Worm (Caenorhabditis elegans): Measurements from ENCODE around the gene srh-269.

srh-269 gene

ce11 chrV:16575900-16576299 lies 15.9 kb downstream of the srh-269 start, which contains the start of gene str-151:
str-151 (plus strand) TSS chrV:16576200.
- TF ChIP-seq egl-27 (tag; optimal IDR thresholded peaks at IDR 0.05), result no peak
- TF ChIP-seq skn-1 (tag; optimal IDR thresholded peaks at IDR 0.05), result no peak
- no peak for TF ChIP-seq nhr-25 (tag; optimal IDR thresholded peaks at IDR 0.05)
- no peak for TF ChIP-seq ztf-11 (tag; optimal IDR thresholded peaks at IDR 0.05)
- TF ChIP-seq lsy-2 (tag; optimal IDR thresholded peaks at IDR 0.05), result no peak
- no peak for TF ChIP-seq nhr-6 (tag; optimal IDR thresholded peaks at IDR 0.05)

DNA sequence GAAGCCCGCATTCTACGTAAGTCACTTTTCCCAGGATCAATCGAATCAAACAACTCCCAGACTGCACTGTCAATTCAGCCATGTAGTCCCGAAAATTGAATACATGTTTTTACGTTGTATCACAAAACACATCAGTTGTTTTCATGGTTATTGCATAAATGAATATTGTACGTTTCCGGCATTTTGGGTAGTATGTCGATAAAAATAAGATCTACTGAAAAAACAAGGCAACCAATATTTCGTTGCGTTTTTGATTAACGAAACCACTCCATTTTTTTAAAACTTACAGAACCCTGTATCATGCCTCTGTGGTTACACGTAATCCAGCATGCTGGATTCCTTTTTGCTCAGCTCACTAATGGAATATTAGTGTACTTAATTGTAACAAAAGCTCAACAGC lies 18.7 kb downstream of the srh-269 start, which contains the start of gene str-149:
Gene str-149, plus strand, starts transcription at position 301 of the 400 bp plus-strand sequence.
- no peak for TF ChIP-seq unc-55 (GFP tag; optimal IDR thresholded peaks at IDR 0.05)
- TF ChIP-seq nhr-129 (tag; optimal IDR thresholded peaks at IDR 0.05), result no peak
- TF ChIP-seq nhr-11 (tag; optimal IDR thresholded peaks at IDR 0.05), result no peak
- TF ChIP-seq aly-2 (tag; optimal IDR thresholded peaks at IDR 0.05), result no peak
- no peak for TF ChIP-seq Y55F3AM.14 (GFP tag; optimal IDR thresholded peaks at IDR 0.05)

- no peak for TF ChIP-seq nhr-10 (tag; optimal IDR thresholded peaks at IDR 0.05)
- TF ChIP-seq aly-2 (tag; optimal IDR thresholded peaks at IDR 0.05), result no peak
- TF ChIP-seq alr-1 (tag; optimal IDR thresholded peaks at IDR 0.05), result no peak
- no peak for TF ChIP-seq nhr-25 (tag; optimal IDR thresholded peaks at IDR 0.05)
- no peak for TF ChIP-seq dmd-4 (tag; optimal IDR thresholded peaks at IDR 0.05)
- no peak for TF ChIP-seq ZK546.5 (tag; optimal IDR thresholded peaks at IDR 0.05)
- TF ChIP-seq ztf-1 (GFP tag; conservative IDR thresholded peaks at IDR 0.05), result no peak
- TF ChIP-seq ama-1 (optimal IDR thresholded peaks at IDR 0.05), result no peak
- TF ChIP-seq skn-1 (tag; optimal IDR thresholded peaks at IDR 0.05), result no peak
- no peak for TF ChIP-seq gmeb-1 (tag; optimal IDR thresholded peaks at IDR 0.05)
- TF ChIP-seq unc-62 (GFP tag; optimal IDR thresholded peaks at IDR 0.05), result no peak
Measured at ce11 chrV:16570697-16571096, 21.1 kb downstream of the srh-269 start, which contains the start of gene nhr-233. nhr-233 (minus strand) TSS chrV:16570797.

ce11 chrV:16568056-16568455 lies 23.8 kb downstream of the srh-269 start:
- TF ChIP-seq unc-55 (GFP tag; optimal IDR thresholded peaks at IDR 0.05), result no peak
- no peak for TF ChIP-seq mdl-1 (tag; optimal IDR thresholded peaks at IDR 0.05)
- no peak for TF ChIP-seq ceh-82 (tag; optimal IDR thresholded peaks at IDR 0.05)
- TF ChIP-seq mbf-1 (tag; optimal IDR thresholded peaks at IDR 0.05), result no peak
- no peak for TF ChIP-seq nhr-12 (tag; optimal IDR thresholded peaks at IDR 0.05)
- no peak for TF ChIP-seq sem-4 (tag; optimal IDR thresholded peaks at IDR 0.05)
- no peak for TF ChIP-seq ZK546.5 (tag; optimal IDR thresholded peaks at IDR 0.05)
- TF ChIP-seq zag-1 (tag; optimal IDR thresholded peaks at IDR 0.05), result no peak
- no peak for TF ChIP-seq blmp-1 (tag; optimal IDR thresholded peaks at IDR 0.05; ENCODE audit: insufficient read depth)
- TF ChIP-seq crh-2 (tag; optimal IDR thresholded peaks at IDR 0.05), result no peak
- no peak for TF ChIP-seq nhr-237 (tag; optimal IDR thresholded peaks at IDR 0.05)
- no peak for TF ChIP-seq elt-3 (tag; optimal IDR thresholded peaks at IDR 0.05)
- TF ChIP-seq ztf-4 (tag; optimal IDR thresholded peaks at IDR 0.05), result no peak
- no peak for TF ChIP-seq nhr-77 (tag; optimal IDR thresholded peaks at IDR 0.05)
- TF ChIP-seq nhr-21 (tag; optimal IDR thresholded peaks at IDR 0.05), result no peak
- no peak for TF ChIP-seq ztf-1 (GFP tag; conservative IDR thresholded peaks at IDR 0.05)
- no peak for TF ChIP-seq fos-1 (tag; optimal IDR thresholded peaks at IDR 0.05)

- TF ChIP-seq ztf-11 (tag; optimal IDR thresholded peaks at IDR 0.05), result no peak
- no peak for TF ChIP-seq aly-2 (tag; optimal IDR thresholded peaks at IDR 0.05)
- TF ChIP-seq nhr-237 (tag; optimal IDR thresholded peaks at IDR 0.05), result no peak
- no peak for TF ChIP-seq unc-39 (tag; optimal IDR thresholded peaks at IDR 0.05)
- TF ChIP-seq nhr-129 (tag; optimal IDR thresholded peaks at IDR 0.05), result no peak
- no peak for TF ChIP-seq Y55F3AM.14 (GFP tag; optimal IDR thresholded peaks at IDR 0.05)
- no peak for TF ChIP-seq ceh-82 (tag; optimal IDR thresholded peaks at IDR 0.05)
- no peak for TF ChIP-seq unc-62 (GFP tag; optimal IDR thresholded peaks at IDR 0.05)
- TF ChIP-seq crh-2 (tag; optimal IDR thresholded peaks at IDR 0.05), result no peak
- TF ChIP-seq ztf-1 (GFP tag; conservative IDR thresholded peaks at IDR 0.05), result no peak
- no peak for TF ChIP-seq nhr-77 (tag; optimal IDR thresholded peaks at IDR 0.05)
- no peak for TF ChIP-seq mdl-1 (tag; optimal IDR thresholded peaks at IDR 0.05)
- TF ChIP-seq egl-27 (tag; optimal IDR thresholded peaks at IDR 0.05), result no peak
- TF ChIP-seq lin-11 (tag; optimal IDR thresholded peaks at IDR 0.05), result no peak
- TF ChIP-seq nhr-6 (tag; optimal IDR thresholded peaks at IDR 0.05), result no peak
- no peak for TF ChIP-seq dmd-4 (tag; optimal IDR thresholded peaks at IDR 0.05)
- no peak for TF ChIP-seq ZK546.5 (tag; optimal IDR thresholded peaks at IDR 0.05)
- no peak for TF ChIP-seq unc-55 (GFP tag; optimal IDR thresholded peaks at IDR 0.05)
- TF ChIP-seq lin-13 (GFP tag; optimal IDR thresholded peaks at IDR 0.05), result no peak
Measured at ce11 chrV:16565639-16566038, 26.2 kb downstream of the srh-269 start, which contains the start of gene sru-45. sru-45 (plus strand) TSS chrV:16565939.

Measured in whole organism, L2 larva.